Worm (Caenorhabditis elegans) whole organism, mixed stage, embryonic: ENCODE data around the gene bmk-1.
A peak's percentile ranks its signal among the peaks of the same experiment; 100 is the strongest.

ENCODE experiments used
- M03D4.4 ChIP-seq: sonication (generic microtip); optimal IDR thresholded peaks from 2 replicates; lab custom pipeline; 2017; ENCODE audit warnings: mild to moderate bottlenecking, missing genetic modification characterization, missing compliant biosample characterization
- bed-3 ChIP-seq: fragments of 200-800 bp; sonication (Bioruptor generic); optimal IDR thresholded peaks from 3 replicates; lab custom pipeline; 2018; ENCODE audit warnings: mild to moderate bottlenecking, missing genetic modification characterization, moderate library complexity, missing compliant biosample characterization
- blmp-1 ChIP-seq: fragments of 150-350 bp; optimal IDR thresholded peaks from 2 replicates; lab custom pipeline; 2014; ENCODE audit warnings: missing biosample characterization, missing genetic modification characterization
- ceh-39 ChIP-seq: fragments of 150-350 bp; optimal IDR thresholded peaks from 2 replicates; lab custom pipeline; 2014; ENCODE audit warnings: missing biosample characterization, missing genetic modification characterization
- ceh-43 ChIP-seq: fragments of 200-800 bp; sonication (Bioruptor generic); optimal IDR thresholded peaks from 2 replicates; lab custom pipeline; 2018; ENCODE audit warnings: mild to moderate bottlenecking, missing genetic modification characterization, moderate library complexity, missing compliant biosample characterization
- ceh-83 ChIP-seq: fragments of 200-800 bp; sonication (Bioruptor generic); optimal IDR thresholded peaks from 2 replicates; lab custom pipeline; 2018; ENCODE audit warnings: mild to moderate bottlenecking, missing genetic modification characterization, missing compliant biosample characterization
- ces-1 ChIP-seq: fragments of 150-350 bp; optimal IDR thresholded peaks from 2 replicates; lab custom pipeline; 2014; ENCODE audit warnings: missing biosample characterization, missing genetic modification reagents, missing genetic modification characterization
- drap-1 ChIP-seq: fragments of 200-800 bp; sonication (Bioruptor generic); optimal IDR thresholded peaks from 3 replicates; lab custom pipeline; 2018; ENCODE audit warnings: mild to moderate bottlenecking, missing genetic modification characterization, missing compliant biosample characterization
- elt-1 ChIP-seq: sonication (generic microtip); optimal IDR thresholded peaks from 2 replicates; lab custom pipeline; 2017; ENCODE audit warnings: missing genetic modification characterization, mild to moderate bottlenecking, missing compliant biosample characterization, antibody characterized with exemption, moderate library complexity, borderline replicate concordance; ENCODE audit not compliant: insufficient read depth
- elt-3 ChIP-seq: fragments of 150-350 bp; optimal IDR thresholded peaks from 2 replicates; lab custom pipeline; 2014; ENCODE audit warnings: missing biosample characterization, missing genetic modification characterization
- flh-1 ChIP-seq: fragments of 200-800 bp; sonication (Bioruptor generic); optimal IDR thresholded peaks from 2 replicates; lab custom pipeline; 2018; ENCODE audit warnings: mild to moderate bottlenecking, missing genetic modification characterization, moderate library complexity, missing compliant biosample characterization
- lin-13 ChIP-seq: fragments of 150-350 bp; optimal IDR thresholded peaks from 2 replicates; lab custom pipeline; 2014; ENCODE audit warnings: missing biosample characterization, missing genetic modification characterization
- lin-32 ChIP-seq: fragments of 200-800 bp; sonication (Bioruptor generic); optimal IDR thresholded peaks from 2 replicates; lab custom pipeline; 2018; ENCODE audit warnings: mild to moderate bottlenecking, missing genetic modification characterization, missing compliant biosample characterization
- lsy-2 ChIP-seq: fragments of 150-350 bp; optimal IDR thresholded peaks from 2 replicates; lab custom pipeline; 2014; ENCODE audit warnings: missing biosample characterization, missing genetic modification characterization
- mab-5 ChIP-seq: fragments of 150-350 bp; optimal IDR thresholded peaks from 2 replicates; lab custom pipeline; 2014; ENCODE audit warnings: missing biosample characterization, missing genetic modification characterization
- mep-1 ChIP-seq: fragments of 150-350 bp; optimal IDR thresholded peaks from 2 replicates; lab custom pipeline; 2017; ENCODE audit warnings: missing biosample characterization, missing genetic modification reagents, missing genetic modification characterization, inconsistent platforms
- mls-2 ChIP-seq: sonication (generic microtip); optimal IDR thresholded peaks from 2 replicates; lab custom pipeline; 2016; ENCODE audit warnings: mild to moderate bottlenecking, missing genetic modification characterization, moderate library complexity, missing compliant biosample characterization
- nhr-12 ChIP-seq: fragments of 150-350 bp; optimal IDR thresholded peaks from 2 replicates; lab custom pipeline; 2014; ENCODE audit warnings: missing biosample characterization, missing genetic modification characterization
- nhr-2 ChIP-seq: fragments of 150-350 bp; optimal IDR thresholded peaks from 2 replicates; lab custom pipeline; 2014; ENCODE audit warnings: missing biosample characterization, missing genetic modification characterization
- nhr-237 ChIP-seq: fragments of 150-350 bp; optimal IDR thresholded peaks from 2 replicates; lab custom pipeline; 2014; ENCODE audit warnings: missing biosample characterization, missing genetic modification characterization
- nhr-28 ChIP-seq: fragments of 150-350 bp; optimal IDR thresholded peaks from 2 replicates; lab custom pipeline; 2014; ENCODE audit warnings: missing biosample characterization, missing genetic modification characterization
- nhr-76 ChIP-seq: sonication (generic microtip); optimal IDR thresholded peaks from 2 replicates; lab custom pipeline; 2017; ENCODE audit warnings: missing biosample characterization, missing genetic modification characterization
- pha-4 ChIP-seq: fragments of 150-350 bp; optimal IDR thresholded peaks from 2 replicates; lab custom pipeline; 2018; ENCODE audit warnings: missing biosample characterization, missing genetic modification reagents, missing genetic modification characterization
- sem-2 ChIP-seq: fragments of 200-800 bp; sonication (Bioruptor generic); optimal IDR thresholded peaks from 2 replicates; lab custom pipeline; 2018; ENCODE audit warnings: mild to moderate bottlenecking, missing genetic modification characterization, missing compliant biosample characterization
- snpc-4 ChIP-seq: fragments of 150-350 bp; optimal IDR thresholded peaks from 2 replicates; lab custom pipeline; 2014; ENCODE audit warnings: missing biosample characterization, missing genetic modification characterization
- sptf-1 ChIP-seq: sonication (generic microtip); optimal IDR thresholded peaks from 2 replicates; lab custom pipeline; 2017; ENCODE audit warnings: mild to moderate bottlenecking, missing genetic modification characterization, moderate library complexity, missing compliant biosample characterization
- tbx-8 ChIP-seq: fragments of 200-800 bp; sonication (Bioruptor generic); optimal IDR thresholded peaks from 2 replicates; lab custom pipeline; 2018; ENCODE audit warnings: mild to moderate bottlenecking, missing genetic modification characterization, moderate library complexity, missing compliant biosample characterization
- unc-120 ChIP-seq: sonication (generic microtip); optimal IDR thresholded peaks from 2 replicates; lab custom pipeline; 2017; ENCODE audit warnings: missing genetic modification characterization, missing compliant biosample characterization; ENCODE audit not compliant: poor library complexity, severe bottlenecking
- unc-39 ChIP-seq: fragments of 150-350 bp; optimal IDR thresholded peaks from 2 replicates; lab custom pipeline; 2014; ENCODE audit warnings: missing biosample characterization, missing genetic modification characterization
- unc-62 ChIP-seq: fragments of 150-350 bp; optimal IDR thresholded peaks from 2 replicates; lab custom pipeline; 2014; ENCODE audit warnings: missing biosample characterization, missing genetic modification reagents, missing genetic modification characterization
- zip-8 ChIP-seq: fragments of 150-350 bp; optimal IDR thresholded peaks from 2 replicates; lab custom pipeline; 2014; ENCODE audit warnings: missing biosample characterization, missing genetic modification characterization
- ztf-11 ChIP-seq: fragments of 150-350 bp; optimal IDR thresholded peaks from 2 replicates; lab custom pipeline; 2014; ENCODE audit warnings: missing biosample characterization, missing genetic modification characterization

The bmk-1 gene

ce11 chrV:14419855-14420254 is 36.9 kb downstream of the bmk-1 start:
- TF ChIP-seq unc-62 (GFP tag; lab: Kevin White, UChicago) (no peak), ceh-43 (GFP tag; lab: Kevin White, UChicago) (no peak), tbx-8 (GFP tag; lab: Kevin White, UChicago) (no peak), nhr-2 (tag; lab: Kevin White, UChicago) (no peak), mls-2 (no peak), flh-1 (GFP tag; lab: Kevin White, UChicago) (no peak), lsy-2 (tag; lab: Kevin White, UChicago) (no peak), ztf-11 (tag; lab: Kevin White, UChicago) (no peak), nhr-237 (tag; lab: Kevin White, UChicago) (no peak), zip-8 (tag; lab: Kevin White, UChicago) (no peak), sem-2 (GFP tag; lab: Kevin White, UChicago) (no peak), snpc-4 (tag; lab: Kevin White, UChicago) (no peak), pha-4 (tag; lab: Kevin White, UChicago) (no peak)
- TF ChIP-seq, all 35 proteins: peak for 0

ce11 chrV:14417735-14418134 is 39.0 kb downstream of the bmk-1 start, which contains the start of the genes nxf-2 and set-31:
Gene nxf-2, minus strand, starts transcription at chrV:14417835.
Gene set-31, plus strand, starts transcription at chrV:14417903.
- TF ChIP-seq elt-1: no peak
- no peak for TF ChIP-seq mls-2
- TF ChIP-seq ces-1 (GFP tag; lab: Kevin White, UChicago): no peak
- TF ChIP-seq drap-1 (GFP tag; lab: Kevin White, UChicago): no peak
- no peak for TF ChIP-seq M03D4.4 (tag; lab: Kevin White, UChicago)
- TF ChIP-seq pha-4 (tag; lab: Kevin White, UChicago): no peak
- TF ChIP-seq flh-1 (GFP tag; lab: Kevin White, UChicago): no peak
- no peak for TF ChIP-seq nhr-28 (tag; lab: Kevin White, UChicago)
- no peak for TF ChIP-seq sem-2 (GFP tag; lab: Kevin White, UChicago)
- TF ChIP-seq unc-62 (GFP tag; lab: Kevin White, UChicago): no peak
- no peak for TF ChIP-seq lin-32
- TF ChIP-seq bed-3 (GFP tag; lab: Kevin White, UChicago): no peak
- no peak for TF ChIP-seq ceh-83
- no peak for TF ChIP-seq unc-39 (tag; lab: Kevin White, UChicago)
- TF ChIP-seq nhr-12 (tag; lab: Kevin White, UChicago): no peak
- TF ChIP-seq mab-5 (tag; lab: Kevin White, UChicago): no peak
- no peak for TF ChIP-seq lsy-2 (tag; lab: Kevin White, UChicago)
- no peak for TF ChIP-seq nhr-76

ce11 chrV:14414964-14415564 is 41.7 kb downstream of the bmk-1 start, which contains the start of the genes nxf-1 and C15H11.11:
Gene nxf-1, minus strand, starts transcription at chrV:14415014.
Gene C15H11.11, plus strand, starts transcription at chrV:14415499.
- peak; percentile 94 for TF ChIP-seq ceh-39 (tag; lab: Kevin White, UChicago)
- no peak for TF ChIP-seq zip-8 (tag; lab: Kevin White, UChicago)
- TF ChIP-seq ces-1 (GFP tag; lab: Kevin White, UChicago): peak; percentile 56
- no peak for TF ChIP-seq sptf-1 (tag; lab: Kevin White, UChicago)
- peak; percentile 13 for TF ChIP-seq pha-4 (tag; lab: Kevin White, UChicago)
- no peak for TF ChIP-seq ceh-43 (GFP tag; lab: Kevin White, UChicago)
- TF ChIP-seq blmp-1: no peak
- TF ChIP-seq unc-120 (tag; lab: Kevin White, UChicago): no peak

ce11 chrV:14414032-14414431 is 42.8 kb downstream of the bmk-1 start:
- no peak for TF ChIP-seq nhr-28 (tag; lab: Kevin White, UChicago)
- no peak for TF ChIP-seq ceh-39 (tag; lab: Kevin White, UChicago)
- no peak for TF ChIP-seq blmp-1
- no peak for TF ChIP-seq elt-3 (tag; lab: Kevin White, UChicago)
- TF ChIP-seq unc-62 (GFP tag; lab: Kevin White, UChicago): no peak
- no peak for TF ChIP-seq elt-1
- no peak for TF ChIP-seq nhr-76
- no peak for TF ChIP-seq bed-3 (GFP tag; lab: Kevin White, UChicago)
- TF ChIP-seq mab-5 (tag; lab: Kevin White, UChicago): no peak
- no peak for TF ChIP-seq sptf-1 (tag; lab: Kevin White, UChicago)
- TF ChIP-seq nhr-2 (tag; lab: Kevin White, UChicago): no peak
- no peak for TF ChIP-seq lin-13 (tag; lab: Kevin White, UChicago)
- TF ChIP-seq ztf-11 (tag; lab: Kevin White, UChicago): no peak
- TF ChIP-seq zip-8 (tag; lab: Kevin White, UChicago): no peak
- TF ChIP-seq drap-1 (GFP tag; lab: Kevin White, UChicago): no peak
- no peak for TF ChIP-seq ceh-83
- no peak for TF ChIP-seq mep-1 (tag; lab: Kevin White, UChicago)
- TF ChIP-seq lin-32: no peak
- TF ChIP-seq ces-1 (GFP tag; lab: Kevin White, UChicago): no peak
- no peak for TF ChIP-seq nhr-12 (tag; lab: Kevin White, UChicago)
